Worm (Caenorhabditis elegans): Measurements from ENCODE around the gene srbc-49.

- TF ChIP-seq mxl-2 (GFP tag; conservative IDR thresholded peaks at IDR 0.05) (no peak), madf-5 (GFP tag; IDR thresholded peaks at IDR 0.05) (no peak), pqm-1 (tag; optimal IDR thresholded peaks at IDR 0.05) (no peak), aly-2 (tag; optimal IDR thresholded peaks at IDR 0.05) (no peak), skn-1 (tag; optimal IDR thresholded peaks at IDR 0.05) (no peak), nhr-41 (GFP tag; IDR thresholded peaks at IDR 0.05) (no peak)
Observed at ce11 chrV:15826110-15826509, 4.6 kb downstream of the srbc-49 start, which contains the start of gene srbc-51.
